Fruit fly (Drosophila melanogaster): ENCODE data around the gene CG6290.
A peak's percentile ranks its signal among the peaks of the same experiment; 100 is the strongest.

dm6 chrX:18479307-18480134 lies 42.2 kb downstream of the CG6290 start, which contains the start of gene CG32547:
- TF ChIP-seq ss (GFP tag; optimal IDR thresholded peaks at IDR 0.05) (no peak), Sox102F (GFP tag; optimal IDR thresholded peaks at IDR 0.05) (no peak), lz (GFP tag; optimal IDR thresholded peaks at IDR 0.05) (no peak), dac (GFP tag; optimal IDR thresholded peaks at IDR 0.05) (no peak), CG11902 (GFP tag; optimal IDR thresholded peaks at IDR 0.05) (no peak), OdsH (GFP tag; optimal IDR thresholded peaks at IDR 0.05) (no peak), Sox14 (GFP tag; optimal IDR thresholded peaks at IDR 0.05) (no peak), eg (GFP tag; IDR thresholded peaks at IDR 0.05) (peak; percentile 15; the same call in 2 of the 3 replicates), CG6792 (GFP tag; optimal IDR thresholded peaks at IDR 0.05) (no peak)
